Worm (Caenorhabditis elegans): Measurements from ENCODE around the gene sdz-9.

DNA sequence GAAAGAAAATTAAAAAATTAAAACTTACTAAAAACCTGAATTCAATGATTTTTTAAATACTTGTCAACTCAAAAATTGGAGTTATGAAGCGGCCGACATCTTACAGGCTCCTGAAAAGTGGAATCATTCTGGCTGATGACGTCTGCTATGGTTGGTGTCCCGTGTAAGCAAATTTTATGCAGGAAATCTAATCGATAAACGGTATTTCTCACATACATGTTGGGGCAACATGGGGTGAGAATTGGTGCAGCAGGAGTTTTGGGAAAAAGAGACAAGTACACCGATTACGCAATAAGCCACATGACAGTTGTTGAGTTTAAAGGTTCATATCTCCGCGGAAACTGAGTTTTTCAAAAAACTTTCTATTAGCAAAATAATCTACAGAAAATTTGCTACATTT, 42.0 kb upstream of the sdz-9 start, which contains the start of gene K12H6.2:
- TF ChIP-seq him-1 (tag; optimal IDR thresholded peaks at IDR 0.05) = no peak
- no peak for TF ChIP-seq W03F9.2 (tag; optimal IDR thresholded peaks at IDR 0.05)

All from whole organism, L4/young adult.